Fruit fly (Drosophila melanogaster): ENCODE measurements around the gene CG32081.

dm6 chr3L:10989305-10989704 is 38.1 kb upstream of the CG32081 start:
- TF ChIP-seq CG8478 (optimal IDR thresholded peaks at IDR 0.05) (no peak), CTCF (optimal IDR thresholded peaks at IDR 0.05) (no peak)
